Fruit fly (Drosophila melanogaster): ENCODE data around the gene CG6479.

Gene CG6479

DNA sequence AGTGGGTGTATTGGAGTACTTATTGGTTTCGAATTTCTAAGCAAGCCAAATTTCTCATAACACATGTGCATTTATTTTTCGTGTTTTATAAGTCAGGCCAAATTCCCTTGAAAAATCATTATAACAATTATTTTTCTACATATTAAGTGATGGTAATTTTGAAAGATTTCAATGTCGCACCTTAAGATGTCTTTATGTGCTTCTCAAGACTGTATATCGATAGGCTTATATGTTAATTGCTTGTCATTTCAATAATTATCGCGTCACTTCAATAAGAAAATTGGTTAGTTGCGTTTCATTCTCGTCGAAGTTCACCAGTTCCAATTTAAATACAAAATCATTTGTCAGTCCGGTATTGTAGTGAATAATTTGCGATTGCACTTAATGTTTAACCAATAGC, 12.5 kb upstream of the CG6479 start, which contains the start of gene CG7692:
Gene CG7692 (plus strand): TSS at position 301 of the 400 bp plus-strand sequence.
- no peak for TF ChIP-seq CG17801 (GFP tag; optimal IDR thresholded peaks at IDR 0.05; ENCODE audit: partially characterized antibody)

DNA sequence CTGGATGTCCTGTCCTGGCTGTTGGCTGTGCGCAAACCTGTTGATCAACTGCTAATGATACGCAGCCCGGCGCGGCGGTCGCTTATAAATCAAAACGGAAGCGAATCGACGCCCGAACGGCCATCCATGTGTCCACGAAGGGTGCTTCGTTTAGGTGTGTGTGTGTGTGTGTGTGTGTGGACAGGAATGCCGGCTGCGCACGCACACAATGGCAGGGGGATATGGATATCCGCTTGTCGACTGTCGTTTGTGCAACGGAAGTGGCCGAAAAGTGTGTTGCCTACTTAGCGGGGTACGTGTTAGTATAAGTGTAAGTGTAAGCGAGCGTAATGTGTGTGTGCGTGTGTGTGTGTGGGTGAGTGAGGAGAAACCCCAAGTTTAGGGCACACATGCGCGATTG, 10.5 kb upstream of the CG6479 start, which contains the start of gene Mip:
Gene Mip (minus strand): TSS at position 63 of the 400 bp plus-strand sequence.
- TF ChIP-seq CG17801 (GFP tag; optimal IDR thresholded peaks at IDR 0.05; ENCODE audit: partially characterized antibody), result no peak

DNA sequence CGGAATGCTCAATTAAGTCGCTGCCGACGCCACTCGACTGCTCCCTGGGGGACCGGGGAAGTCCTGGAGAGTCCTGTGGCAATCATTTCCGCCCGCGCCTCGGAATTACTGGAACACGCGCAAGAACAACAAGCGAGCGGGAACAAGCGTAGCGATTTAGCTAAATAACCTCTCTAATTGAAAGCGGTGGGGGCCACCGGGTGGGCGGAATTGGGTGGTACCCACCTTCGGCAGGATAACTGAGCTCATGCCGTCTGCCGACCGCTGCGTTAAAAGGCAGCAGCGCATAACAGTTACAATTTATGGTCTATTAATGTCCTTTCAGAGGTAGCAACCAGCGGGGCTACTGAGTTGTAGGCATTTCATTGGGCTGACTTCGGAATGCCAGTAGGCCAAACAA, 7.3 kb upstream of the CG6479 start:
- TF ChIP-seq CG17801 (GFP tag; optimal IDR thresholded peaks at IDR 0.05; ENCODE audit: partially characterized antibody), result no peak

DNA sequence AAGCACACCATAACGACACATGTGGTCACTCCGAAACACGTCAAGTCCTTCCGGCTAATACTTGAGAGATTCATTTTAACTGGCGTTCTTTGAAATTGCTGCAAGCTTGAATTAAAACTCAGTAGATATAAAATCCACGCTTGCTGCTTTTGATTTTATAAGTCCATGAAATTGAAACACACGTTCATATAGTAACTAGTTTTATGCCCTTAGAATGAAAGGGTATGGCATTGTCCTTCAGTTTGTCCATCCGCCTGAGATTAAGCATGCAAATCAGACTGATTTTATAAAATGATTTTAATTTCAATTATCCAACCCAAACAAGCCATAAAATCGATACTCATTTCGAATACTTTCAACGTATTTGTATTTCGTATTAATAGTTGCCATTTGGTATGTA, 5.5 kb upstream of the CG6479 start, which contains the start of gene brv2:
Gene brv2 (minus strand): TSS at position 101 of the 400 bp plus-strand sequence.
- TF ChIP-seq CG17801 (GFP tag; optimal IDR thresholded peaks at IDR 0.05; ENCODE audit: partially characterized antibody), result no peak

DNA sequence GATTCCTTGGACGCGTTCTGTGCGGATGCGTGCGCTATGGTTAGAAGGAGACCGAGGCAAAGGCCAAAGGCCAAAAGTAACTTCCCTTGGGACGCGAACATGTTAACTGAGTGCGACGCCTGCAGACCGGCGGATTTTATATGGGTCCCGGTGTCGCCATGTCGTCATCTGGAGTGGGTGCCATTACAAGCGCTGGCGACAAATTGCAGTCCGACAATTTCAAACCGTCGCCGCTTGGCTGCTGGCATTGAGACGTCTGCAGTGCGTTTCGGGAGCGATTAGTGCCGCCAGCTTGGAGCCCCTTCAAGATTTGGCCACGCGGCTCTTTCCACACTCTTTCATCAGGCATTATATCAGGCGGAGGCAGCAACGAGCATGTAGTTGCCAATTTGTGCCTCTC, 2.2 kb upstream of the CG6479 start, which contains the start of gene CG13727:
Gene CG13727 (minus strand): TSS at position 101 of the 400 bp plus-strand sequence.
- TF ChIP-seq CG17801 (GFP tag; optimal IDR thresholded peaks at IDR 0.05; ENCODE audit: partially characterized antibody), result no peak

DNA sequence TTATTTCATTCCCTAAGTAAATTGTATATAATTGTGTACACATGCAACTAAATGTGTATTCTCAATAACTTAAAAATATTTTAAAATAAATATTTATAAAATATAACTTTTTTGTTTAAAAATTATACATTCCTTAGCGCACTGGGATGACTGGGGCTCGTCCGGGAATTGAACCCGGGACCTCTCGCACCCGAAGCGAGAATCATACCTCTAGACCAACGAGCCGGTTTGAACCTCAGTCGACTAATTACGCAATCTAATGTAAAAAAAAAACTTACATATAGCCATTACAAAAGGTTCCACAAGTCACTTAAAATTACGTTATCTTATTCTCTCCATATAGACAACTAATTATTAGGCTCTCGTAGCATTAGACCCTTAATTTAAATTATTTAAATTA, 694 bp upstream of the CG6479 start:
- TF ChIP-seq CG17801 (GFP tag; optimal IDR thresholded peaks at IDR 0.05; ENCODE audit: partially characterized antibody), result no peak

DNA sequence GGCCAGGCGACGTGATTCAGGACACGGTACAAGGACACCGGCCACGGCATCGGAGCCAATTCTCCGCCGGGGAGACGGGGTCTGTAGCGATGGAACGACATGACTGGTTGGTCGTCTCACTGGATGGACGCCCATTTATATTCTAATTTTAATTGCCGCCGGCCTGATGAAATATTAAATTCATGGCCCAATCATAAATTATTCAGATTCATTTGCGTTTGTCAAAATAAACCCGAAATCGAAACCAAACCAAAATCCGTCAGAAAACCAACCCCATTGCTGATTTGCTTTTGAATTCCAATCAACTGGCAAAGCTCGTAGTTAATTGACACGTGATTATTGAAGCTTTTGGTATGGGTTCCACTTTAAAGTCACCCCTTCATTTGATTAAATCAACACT, 10.0 kb downstream of the CG6479 start, which contains the start of gene Or74a:
Gene Or74a (minus strand): TSS at position 101 of the 400 bp plus-strand sequence.
- TF ChIP-seq CG17801 (GFP tag; optimal IDR thresholded peaks at IDR 0.05; ENCODE audit: partially characterized antibody), result no peak

DNA sequence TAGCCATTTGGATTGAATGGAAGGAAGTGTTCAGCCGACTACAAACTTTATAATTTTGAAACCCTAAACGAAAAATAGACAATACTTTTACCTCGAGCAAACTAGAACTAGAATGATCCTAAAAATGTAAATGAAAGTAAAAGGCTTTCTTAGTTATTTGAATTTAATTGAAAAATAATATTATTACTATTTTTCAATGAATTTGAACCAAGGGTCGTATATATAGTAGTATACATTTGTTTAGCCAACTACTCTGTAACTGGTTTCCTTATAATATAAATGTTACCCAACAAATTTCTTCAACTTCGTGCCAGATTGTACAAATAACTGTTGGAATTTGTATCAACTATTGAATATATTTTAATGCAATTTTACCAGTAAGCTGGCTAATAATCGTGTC, 13.6 kb downstream of the CG6479 start, which contains the start of gene CG13725:
Gene CG13725 (minus strand): TSS at position 101 of the 400 bp plus-strand sequence.
- no peak for TF ChIP-seq CG17801 (GFP tag; optimal IDR thresholded peaks at IDR 0.05; ENCODE audit: partially characterized antibody)

DNA sequence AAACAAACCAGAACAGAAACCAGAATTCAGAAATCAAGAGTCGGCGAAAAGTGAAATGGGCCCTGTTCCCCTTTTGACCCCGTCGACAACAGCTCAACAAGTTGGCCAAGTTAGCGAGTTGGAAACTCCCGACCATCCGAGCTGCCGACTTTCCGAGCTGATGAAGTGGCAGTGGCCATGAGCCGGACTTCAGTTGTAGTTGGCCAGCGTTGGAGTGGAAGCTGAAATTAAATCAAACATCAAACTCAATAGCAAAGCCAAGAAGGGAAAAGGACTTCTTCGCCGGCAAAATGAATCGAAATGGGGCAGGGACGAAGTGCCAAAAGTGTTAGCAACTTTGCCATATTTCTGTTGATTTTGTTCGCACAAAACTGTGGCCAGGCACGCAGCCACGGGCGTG, 16.5 kb downstream of the CG6479 start, which contains the start of gene CG13724:
Gene CG13724 (plus strand): TSS at position 301 of the 400 bp plus-strand sequence.
- no peak for TF ChIP-seq CG17801 (GFP tag; optimal IDR thresholded peaks at IDR 0.05; ENCODE audit: partially characterized antibody)

DNA sequence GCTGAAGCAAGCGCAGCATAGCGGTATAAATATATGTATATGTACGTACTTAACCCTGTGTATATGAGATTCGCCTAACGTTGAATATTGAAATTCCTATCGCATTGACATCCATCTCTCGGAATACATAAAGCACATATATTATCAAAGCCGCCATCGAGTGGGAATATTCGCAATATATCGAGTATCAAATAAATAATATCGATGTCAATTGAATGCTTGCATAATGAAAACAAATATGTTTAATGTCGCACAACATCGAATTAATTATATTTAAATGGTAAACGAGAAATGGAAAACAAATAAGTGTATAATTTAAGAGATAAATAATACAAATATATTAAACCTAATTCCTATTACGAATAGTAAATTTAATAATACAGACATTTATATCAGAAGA, 18.4 kb downstream of the CG6479 start, which contains the start of gene ND-24L:
Gene ND-24L (minus strand): TSS at position 101 of the 400 bp plus-strand sequence.
- no peak for TF ChIP-seq CG17801 (GFP tag; optimal IDR thresholded peaks at IDR 0.05; ENCODE audit: partially characterized antibody)

DNA sequence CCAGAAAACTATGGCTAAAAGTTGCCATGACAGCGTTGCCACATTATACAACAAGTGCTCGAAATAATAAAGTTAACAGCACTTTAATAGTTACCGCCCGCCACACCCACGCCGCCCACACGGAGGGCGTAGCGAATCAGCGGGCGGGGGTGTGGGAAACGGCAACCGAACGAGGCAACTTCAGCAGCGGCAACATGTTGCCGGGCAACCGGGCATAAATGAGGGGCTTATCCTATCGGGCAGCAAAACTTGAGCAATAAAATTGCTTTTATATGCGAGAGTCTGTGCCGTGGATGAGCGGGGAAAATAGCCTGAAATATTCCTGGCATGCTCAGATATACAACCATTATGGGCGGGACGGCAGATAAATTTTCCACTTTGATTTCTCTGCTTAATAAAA, 22.8 kb downstream of the CG6479 start:
- TF ChIP-seq CG17801 (GFP tag; optimal IDR thresholded peaks at IDR 0.05; ENCODE audit: partially characterized antibody), result no peak

DNA sequence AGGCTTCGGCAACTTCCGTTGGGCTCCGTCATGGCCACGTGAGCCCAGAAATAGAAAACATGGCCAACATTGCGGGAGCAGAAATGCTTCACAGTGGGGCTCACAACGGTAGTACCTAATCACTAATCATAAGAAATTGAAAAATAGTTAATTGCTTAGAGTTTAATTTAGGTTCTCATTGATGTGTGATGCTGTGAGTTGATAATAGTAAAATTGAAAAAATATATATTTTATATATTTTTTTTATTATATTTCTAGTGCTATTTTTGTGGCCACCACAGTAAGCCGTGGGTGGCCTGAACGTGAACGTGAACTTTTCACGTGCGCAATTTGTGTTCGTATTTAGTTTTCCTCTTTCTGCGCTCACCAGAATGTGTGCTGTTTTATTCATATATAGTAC, 28.6 kb downstream of the CG6479 start:
- TF ChIP-seq CG17801 (GFP tag; optimal IDR thresholded peaks at IDR 0.05; ENCODE audit: partially characterized antibody), result no peak

DNA sequence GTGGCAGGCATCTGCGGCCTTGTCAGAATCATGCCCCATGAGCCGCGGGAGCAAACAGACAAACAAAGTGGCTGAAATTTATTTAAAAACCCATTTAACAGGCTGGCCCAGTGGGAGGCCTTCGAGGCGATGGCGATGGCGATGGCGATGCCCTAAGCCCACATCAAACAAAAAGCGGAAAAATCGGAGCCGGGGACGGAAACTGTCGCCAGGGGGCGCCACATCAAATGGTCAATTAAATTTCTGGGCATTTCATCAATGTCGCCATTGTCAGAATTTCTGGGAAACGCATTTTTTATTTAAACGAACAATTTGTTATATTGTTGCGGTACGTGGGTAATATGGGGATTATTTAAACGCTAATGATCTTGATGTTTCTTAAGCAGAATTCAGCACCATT, 46.9 kb downstream of the CG6479 start:
- TF ChIP-seq CG17801 (GFP tag; optimal IDR thresholded peaks at IDR 0.05; ENCODE audit: partially characterized antibody), result no peak
